Worm (Caenorhabditis elegans) whole organism, early embryonic: Measurements from ENCODE around the gene adh-1.
A peak's percentile ranks its signal among the peaks of the same experiment; 100 is the strongest.

Experiments
- B0310.2 ChIP-seq: sonication (generic microtip); optimal IDR thresholded peaks from 2 replicates; lab custom pipeline; 2016; ENCODE audit warnings: mild to moderate bottlenecking, missing genetic modification characterization, missing compliant biosample characterization
- F13C5.2 ChIP-seq: sonication (generic microtip); optimal IDR thresholded peaks from 2 replicates; lab custom pipeline; 2017; ENCODE audit warnings: mild to moderate bottlenecking, missing genetic modification characterization, inconsistent platforms, missing compliant biosample characterization
- aly-1 ChIP-seq: sonication (generic microtip); optimal IDR thresholded peaks from 2 replicates; lab custom pipeline; 2016; ENCODE audit warnings: missing genetic modification characterization, missing compliant biosample characterization
- ama-1 ChIP-seq: fragments of 150-350 bp; optimal IDR thresholded peaks from 2 replicates; lab custom pipeline; 2014
- ceh-13 ChIP-seq: fragments of 200-800 bp; sonication (Bioruptor generic); optimal IDR thresholded peaks from 2 replicates; lab custom pipeline; 2018; ENCODE audit warnings: mild to moderate bottlenecking, missing genetic modification characterization, missing compliant biosample characterization
- ceh-36 ChIP-seq: sonication (generic microtip); optimal IDR thresholded peaks from 2 replicates; lab custom pipeline; 2016; ENCODE audit warnings: missing genetic modification characterization, inconsistent platforms, missing compliant biosample characterization
- ets-7 ChIP-seq: sonication (generic microtip); optimal IDR thresholded peaks from 2 replicates; lab custom pipeline; 2016; ENCODE audit warnings: missing genotype, missing genetic modification characterization, missing compliant biosample characterization
- flt-1 ChIP-seq: fragments of 200-800 bp; sonication (Bioruptor generic); IDR thresholded peaks from 2 replicates; pipeline ENCODE4 v1.3.6; 2022; ENCODE audit warnings: missing genetic modification characterization, missing compliant biosample characterization
- hmbx-1 ChIP-seq: sonication (generic microtip); optimal IDR thresholded peaks from 2 replicates; lab custom pipeline; 2016; ENCODE audit warnings: mild to moderate bottlenecking, missing genetic modification characterization, missing compliant biosample characterization
- hmg-4 ChIP-seq: fragments of 200-800 bp; sonication (Bioruptor generic); optimal IDR thresholded peaks from 2 replicates; lab custom pipeline; 2018; ENCODE audit warnings: mild to moderate bottlenecking, missing genetic modification characterization, missing compliant biosample characterization
- hnd-1 ChIP-seq: sonication (generic microtip); optimal IDR thresholded peaks from 2 replicates; lab custom pipeline; 2016; ENCODE audit warnings: missing genetic modification characterization, missing compliant biosample characterization
- pes-1 ChIP-seq: fragments of 200-800 bp; sonication (Bioruptor generic); IDR thresholded peaks from 2 replicates; pipeline ENCODE4 v1.3.6; 2022; ENCODE audit warnings: missing genetic modification reagents, missing genetic modification characterization, missing compliant biosample characterization
- scrt-1 ChIP-seq: fragments of 200-800 bp; sonication (Bioruptor generic); IDR thresholded peaks from 2 replicates; pipeline ENCODE4 v1.3.6; 2022; ENCODE audit warnings: missing genetic modification characterization, missing compliant biosample characterization
- sea-1 ChIP-seq: fragments of 200-800 bp; sonication (Bioruptor generic); conservative IDR thresholded peaks from 2 replicates; pipeline ENCODE4 v1.3.6; 2022; ENCODE audit warnings: missing genetic modification characterization, missing compliant biosample characterization
- tbx-11 ChIP-seq: fragments of 200-800 bp; sonication (Bioruptor generic); IDR thresholded peaks from 2 replicates; pipeline ENCODE4 v1.3.6; 2022; ENCODE audit warnings: missing genetic modification characterization, missing compliant biosample characterization
- tbx-37 ChIP-seq: fragments of 200-800 bp; sonication (Bioruptor generic); conservative IDR thresholded peaks from 2 replicates; pipeline ENCODE4 v1.3.6; 2022; ENCODE audit warnings: missing genetic modification reagents, missing genetic modification characterization, missing compliant biosample characterization
- tra-4 ChIP-seq: sonication (generic microtip); optimal IDR thresholded peaks from 2 replicates; lab custom pipeline; 2017; ENCODE audit warnings: missing genetic modification characterization, missing compliant biosample characterization

The adh-1 gene

DNA sequence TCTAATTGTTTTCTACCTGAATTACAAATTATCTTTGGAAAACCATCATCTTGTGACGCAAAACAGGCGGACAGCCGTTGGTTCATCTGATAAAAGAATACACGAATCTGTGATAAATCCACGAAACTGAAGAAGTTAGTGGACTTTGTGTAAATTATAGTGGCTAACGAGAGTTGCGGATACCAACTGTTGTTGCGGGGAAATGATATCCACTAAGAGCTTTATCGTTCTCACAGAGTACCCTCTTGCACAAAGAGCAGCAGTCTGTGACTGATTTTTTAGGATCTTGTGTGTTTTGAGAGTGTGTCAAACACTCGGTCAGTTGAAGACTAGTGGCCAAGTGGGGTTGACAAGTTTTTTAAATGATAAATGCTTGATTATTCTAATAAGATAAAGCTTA lies 31.6 kb downstream of the adh-1 start:
- TF ChIP-seq tbx-11 (GFP tag; lab: Robert Waterston, UW), result no peak
- no peak for TF ChIP-seq F13C5.2
- no peak for TF ChIP-seq B0310.2 (tag; lab: Kevin White, UChicago)
- TF ChIP-seq pes-1 (GFP tag; lab: Robert Waterston, UW), result no peak
- TF ChIP-seq tra-4 (tag; lab: Kevin White, UChicago), result no peak
- TF ChIP-seq tbx-37 (GFP tag; lab: Robert Waterston, UW), result no peak
- TF ChIP-seq hmg-4, result no peak
- TF ChIP-seq ets-7, result no peak
- TF ChIP-seq sea-1 (GFP tag; lab: Robert Waterston, UW), result no peak
- TF ChIP-seq ama-1, result no peak
- no peak for TF ChIP-seq ceh-36 (tag; lab: Kevin White, UChicago)
- TF ChIP-seq scrt-1 (GFP tag; lab: Robert Waterston, UW), result no peak
- TF ChIP-seq flt-1 (GFP tag; lab: Robert Waterston, UW), result no peak
- TF ChIP-seq ceh-13 (GFP tag; lab: Kevin White, UChicago), result no peak
- no peak for TF ChIP-seq aly-1 (tag; lab: Kevin White, UChicago)
- TF ChIP-seq hmbx-1, result no peak
- TF ChIP-seq hnd-1 (tag; lab: Kevin White, UChicago), result no peak

DNA sequence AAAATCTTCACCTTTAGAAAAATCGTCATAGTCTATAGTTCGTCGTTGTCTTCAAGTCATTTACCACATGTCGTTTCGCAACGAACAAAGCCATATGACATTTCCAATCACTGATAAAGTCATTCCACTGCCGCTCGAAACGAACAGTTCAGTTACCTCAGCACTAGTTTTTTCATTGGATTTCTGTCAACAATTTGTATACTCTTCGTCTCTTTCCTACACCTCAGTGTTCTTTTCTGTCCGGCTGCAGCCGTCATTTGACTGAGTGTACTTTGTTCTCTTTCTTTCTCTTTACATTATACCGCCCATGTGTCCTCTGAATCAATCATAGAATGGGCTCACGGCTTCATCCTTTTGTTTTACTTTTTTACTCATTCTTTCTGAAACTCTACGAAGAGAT lies 33.2 kb downstream of the adh-1 start:
- TF ChIP-seq F13C5.2 (no peak), aly-1 (tag; lab: Kevin White, UChicago) (no peak), ama-1 (no peak), tra-4 (tag; lab: Kevin White, UChicago) (no peak), hmbx-1 (no peak), tbx-11 (GFP tag; lab: Robert Waterston, UW) (no peak), flt-1 (GFP tag; lab: Robert Waterston, UW) (no peak), B0310.2 (tag; lab: Kevin White, UChicago) (no peak), tbx-37 (GFP tag; lab: Robert Waterston, UW) (no peak), ceh-36 (tag; lab: Kevin White, UChicago) (no peak), scrt-1 (GFP tag; lab: Robert Waterston, UW) (no peak), sea-1 (GFP tag; lab: Robert Waterston, UW) (no peak)

DNA sequence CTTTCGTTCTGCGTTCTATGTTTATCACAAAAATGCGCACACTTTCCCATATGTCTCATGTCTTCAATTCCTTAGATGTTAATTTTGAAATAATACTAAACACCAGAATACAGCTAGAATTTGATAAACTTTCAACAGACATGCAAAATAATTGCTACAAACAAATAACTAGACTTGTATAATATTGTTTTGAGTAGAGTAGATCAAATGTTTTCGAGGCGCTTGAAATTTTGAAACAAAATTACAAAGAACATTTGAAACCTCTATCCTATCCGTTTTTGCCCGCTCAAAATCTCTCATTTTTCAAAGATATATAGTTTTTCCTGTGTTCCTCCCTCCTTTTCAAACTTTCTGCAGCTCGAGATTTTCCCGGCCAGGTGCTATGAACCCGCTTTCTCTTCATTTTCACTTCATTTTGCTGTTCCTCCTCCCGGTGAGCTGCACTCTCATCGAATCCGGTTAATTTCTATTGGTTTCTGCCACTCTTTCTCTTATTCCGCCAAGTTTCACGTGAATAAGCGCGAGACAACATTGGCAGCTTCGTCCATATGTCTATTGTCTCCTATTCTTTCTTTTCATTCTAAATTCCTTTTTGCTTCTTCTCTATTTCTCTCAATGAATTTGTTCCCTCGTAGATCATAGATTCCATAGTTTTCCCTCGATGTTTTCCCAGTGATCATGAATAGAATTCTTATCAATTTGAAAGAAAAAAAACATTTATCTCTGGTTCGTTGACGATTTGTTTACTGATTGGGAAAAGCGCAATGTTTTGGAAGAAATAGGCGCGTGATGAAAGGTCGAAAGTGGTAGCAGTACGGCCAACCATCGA lies 33.9 kb downstream of the adh-1 start:
- no peak for TF ChIP-seq pes-1 (GFP tag; lab: Robert Waterston, UW)
- no peak for TF ChIP-seq flt-1 (GFP tag; lab: Robert Waterston, UW)
- no peak for TF ChIP-seq sea-1 (GFP tag; lab: Robert Waterston, UW)
- no peak for TF ChIP-seq ama-1
- TF ChIP-seq hmbx-1, result no peak
- TF ChIP-seq tbx-11 (GFP tag; lab: Robert Waterston, UW), result no peak
- no peak for TF ChIP-seq ceh-13 (GFP tag; lab: Kevin White, UChicago)
- no peak for TF ChIP-seq hmg-4
- TF ChIP-seq tbx-37 (GFP tag; lab: Robert Waterston, UW), result no peak
- TF ChIP-seq tra-4 (tag; lab: Kevin White, UChicago), result no peak
- TF ChIP-seq aly-1 (tag; lab: Kevin White, UChicago), result no peak
- TF ChIP-seq ceh-36 (tag; lab: Kevin White, UChicago), result no peak
- TF ChIP-seq hnd-1 (tag; lab: Kevin White, UChicago), result no peak
- TF ChIP-seq scrt-1 (GFP tag; lab: Robert Waterston, UW), result no peak
- no peak for TF ChIP-seq F13C5.2
- TF ChIP-seq B0310.2 (tag; lab: Kevin White, UChicago), result no peak
- TF ChIP-seq ets-7, result no peak

DNA sequence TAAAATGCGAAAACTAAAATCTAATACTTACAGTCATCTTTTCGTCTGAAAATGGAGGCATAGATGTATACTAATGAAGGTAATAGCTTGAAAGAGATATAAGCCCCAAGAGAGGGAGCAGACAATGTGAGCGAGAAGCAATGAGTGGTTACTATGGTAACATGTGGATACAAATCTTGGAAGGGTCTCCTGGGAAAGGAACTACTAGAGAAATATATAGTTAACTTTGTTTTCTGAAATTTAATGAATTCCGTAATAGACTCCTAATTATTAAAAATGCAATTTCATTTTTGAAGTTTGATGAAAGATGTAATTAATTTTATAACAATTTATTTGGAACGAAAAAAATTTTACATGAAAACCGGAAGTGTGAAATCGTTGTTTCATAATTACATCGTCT lies 39.3 kb downstream of the adh-1 start, which contains the start of gene osm-6:
Gene osm-6 (minus strand): TSS at position 101 of the 400 bp plus-strand sequence.
- no peak for TF ChIP-seq ama-1
- no peak for TF ChIP-seq ets-7
- TF ChIP-seq flt-1 (GFP tag; lab: Robert Waterston, UW), result no peak
- no peak for TF ChIP-seq ceh-13 (GFP tag; lab: Kevin White, UChicago)
- no peak for TF ChIP-seq aly-1 (tag; lab: Kevin White, UChicago)
- no peak for TF ChIP-seq ceh-36 (tag; lab: Kevin White, UChicago)
- no peak for TF ChIP-seq hnd-1 (tag; lab: Kevin White, UChicago)
- no peak for TF ChIP-seq B0310.2 (tag; lab: Kevin White, UChicago)
- no peak for TF ChIP-seq tbx-11 (GFP tag; lab: Robert Waterston, UW)
- no peak for TF ChIP-seq hmbx-1
- no peak for TF ChIP-seq sea-1 (GFP tag; lab: Robert Waterston, UW)
- TF ChIP-seq tra-4 (tag; lab: Kevin White, UChicago), result no peak
- no peak for TF ChIP-seq tbx-37 (GFP tag; lab: Robert Waterston, UW)

DNA sequence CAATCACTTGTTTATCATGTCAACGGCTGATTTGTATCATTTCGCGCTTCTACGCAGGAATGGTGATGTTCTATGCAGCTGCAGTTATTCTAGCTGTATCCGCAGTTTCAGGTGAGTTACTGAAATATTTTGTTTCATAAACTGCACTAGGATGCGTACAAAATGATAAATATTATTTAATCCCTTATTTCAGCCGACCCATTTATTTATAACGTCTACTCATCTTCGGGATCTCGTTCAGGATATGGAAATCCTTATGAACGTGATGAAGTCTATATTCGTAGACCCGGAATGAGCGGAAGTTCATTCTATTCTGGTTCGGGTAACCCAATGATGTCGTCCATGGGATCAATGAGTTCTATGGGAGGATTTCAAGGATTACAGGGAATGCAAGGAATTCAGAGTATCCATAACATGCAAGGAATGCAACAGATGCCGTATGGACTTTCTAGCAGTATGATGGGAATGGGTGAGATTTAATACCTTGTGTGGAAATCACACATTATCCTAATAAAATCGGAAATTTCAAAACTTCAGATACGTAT lies 41.1 kb downstream of the adh-1 start, which contains the start of gene F58H1.2:
Gene F58H1.2 (plus strand): TSS at position 51 of the 545 bp plus-strand sequence.
- TF ChIP-seq flt-1 (GFP tag; lab: Robert Waterston, UW), result no peak

DNA sequence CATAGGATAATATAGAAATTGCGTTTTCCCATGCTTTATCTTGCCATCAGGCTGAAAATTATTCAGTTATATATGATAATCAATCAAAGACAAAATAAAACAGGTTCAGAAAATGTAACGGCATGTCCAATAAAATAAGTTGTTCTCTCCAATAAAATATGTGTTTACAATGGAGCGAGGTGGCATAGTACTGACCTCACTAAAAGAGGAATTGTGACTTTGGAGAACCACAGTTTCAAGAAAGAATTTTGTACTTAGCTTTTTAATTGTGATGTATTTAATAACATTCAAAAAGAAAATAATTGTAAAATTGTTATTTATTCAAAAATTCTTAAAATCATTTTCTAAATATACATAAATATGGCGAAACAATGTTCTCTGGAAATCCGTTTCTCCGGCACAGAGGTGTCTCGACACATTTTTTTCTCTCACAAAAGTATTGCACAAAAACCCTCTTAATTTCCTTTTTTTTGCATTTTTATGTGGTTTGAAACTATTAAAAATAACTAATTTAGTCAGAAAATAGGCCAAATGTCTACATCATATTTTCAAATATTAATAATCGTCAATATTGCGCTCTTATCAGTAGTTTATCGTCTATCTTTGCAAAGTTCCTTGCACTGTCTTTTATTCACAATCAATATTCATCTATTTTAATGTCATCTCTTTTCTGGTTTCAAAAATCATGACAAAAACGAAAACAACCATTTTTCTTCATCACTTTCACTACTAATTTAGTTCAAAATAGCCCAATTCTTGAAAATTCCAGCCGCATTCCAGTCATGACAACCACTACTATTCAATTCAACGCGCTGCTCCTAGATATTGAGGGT lies 45.4 kb downstream of the adh-1 start, which contains the start of the genes aman-2 and F58H1.3:
Gene aman-2 (minus strand): TSS at position 51 of the 833 bp plus-strand sequence.
Gene F58H1.3 (plus strand): TSS at position 783 of the 833 bp plus-strand sequence.
- no peak for TF ChIP-seq hnd-1 (tag; lab: Kevin White, UChicago)
- no peak for TF ChIP-seq ama-1
- no peak for TF ChIP-seq scrt-1 (GFP tag; lab: Robert Waterston, UW)
- TF ChIP-seq tra-4 (tag; lab: Kevin White, UChicago), result peak; percentile 14
- TF ChIP-seq pes-1 (GFP tag; lab: Robert Waterston, UW), result no peak
- TF ChIP-seq hmbx-1, result peak; percentile 34
- TF ChIP-seq tbx-11 (GFP tag; lab: Robert Waterston, UW), result no peak
- no peak for TF ChIP-seq ceh-36 (tag; lab: Kevin White, UChicago)
- TF ChIP-seq ets-7, result no peak
- TF ChIP-seq ceh-13 (GFP tag; lab: Kevin White, UChicago), result no peak
- TF ChIP-seq hmg-4, result no peak
- peak; percentile 18; the same call in 1 of the 2 replicates for TF ChIP-seq tbx-37 (GFP tag; lab: Robert Waterston, UW)
- TF ChIP-seq F13C5.2, result peak; percentile 30
